Worm (Caenorhabditis elegans): Measurements from ENCODE around the gene his-16.

DNA sequence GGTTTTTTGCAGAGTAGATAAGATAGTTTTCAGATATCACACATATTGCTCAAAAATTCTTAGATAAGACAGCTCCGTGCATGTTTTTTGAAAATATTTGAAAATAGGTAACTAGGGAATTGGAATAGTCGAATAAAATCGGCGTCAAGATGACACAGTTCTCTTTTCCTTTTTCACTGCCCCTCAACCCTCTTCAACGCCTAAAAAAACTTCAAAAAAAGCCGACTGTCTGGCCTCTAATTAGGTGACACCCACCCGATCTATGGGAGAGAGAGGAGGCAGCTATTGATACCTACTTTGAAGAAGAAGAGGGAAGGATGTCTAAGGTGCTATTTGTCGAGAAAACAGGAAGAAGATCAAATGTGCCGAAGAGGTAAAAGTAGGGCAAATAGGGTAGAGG, 24.4 kb upstream of the his-16 start:
- TF ChIP-seq blmp-1 (tag; optimal IDR thresholded peaks at IDR 0.05; ENCODE audit: insufficient read depth) (no peak), ama-1 (optimal IDR thresholded peaks at IDR 0.05) (no peak), dmd-4 (tag; optimal IDR thresholded peaks at IDR 0.05) (no peak), unc-55 (GFP tag; optimal IDR thresholded peaks at IDR 0.05) (no peak), snpc-4 (tag; optimal IDR thresholded peaks at IDR 0.05) (no peak), C34F6.9 (tag; optimal IDR thresholded peaks at IDR 0.05) (no peak), unc-62 (GFP tag; optimal IDR thresholded peaks at IDR 0.05) (no peak), sma-3 (GFP tag; optimal IDR thresholded peaks at IDR 0.05) (no peak), zag-1 (tag; optimal IDR thresholded peaks at IDR 0.05) (no peak)
